Worm (Caenorhabditis elegans) whole organism, L4/young adult: ENCODE results near the gene T02H6.8.

Source experiments
- dao-5 ChIP-seq: sonication (generic microtip); optimal IDR thresholded peaks from 2 replicates; lab custom pipeline; 2016; ENCODE audit warnings: missing genotype, missing genetic modification characterization, moderate library complexity, missing compliant biosample characterization
- him-1 ChIP-seq: sonication (generic microtip); optimal IDR thresholded peaks from 2 replicates; lab custom pipeline; 2016; ENCODE audit warnings: missing genotype, missing genetic modification reagents, missing genetic modification characterization, missing compliant biosample characterization

DNA sequence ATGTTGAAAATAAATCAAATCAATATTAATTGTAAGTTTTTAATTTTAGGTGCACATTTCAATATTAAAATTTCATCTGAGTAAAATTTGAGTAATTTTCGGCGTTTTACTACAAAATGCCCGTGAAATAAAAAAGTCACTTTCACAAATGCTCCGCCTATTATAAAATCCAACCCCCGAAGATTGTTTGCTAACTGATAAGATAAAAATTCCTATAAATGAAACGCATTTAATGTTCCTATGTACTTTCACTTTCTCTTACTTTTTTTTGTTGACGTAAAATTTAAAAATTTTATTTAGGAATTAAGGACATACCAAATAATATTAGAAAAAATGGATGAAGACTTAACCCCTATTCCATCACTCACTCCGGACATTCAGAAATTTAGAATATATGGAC is 22.3 kb upstream of the T02H6.8 start, which contains the start of gene sdz-24:
- TF ChIP-seq him-1 (no peak), dao-5 (tag; lab: Kevin White, UChicago) (no peak)
